Fruit fly (Drosophila melanogaster) whole organism, embryonic: ENCODE data around the gene GstZ1.

Source experiments
- CG1233 ChIP-seq: fragments of 200-800 bp; sonication (Bioruptor generic); optimal IDR thresholded peaks from 4 replicates; lab custom pipeline; 2018; ENCODE audit warnings: missing biosample characterization, mild to moderate bottlenecking, missing genetic modification characterization
- CG16863 ChIP-seq: fragments of 200-800 bp; sonication (Bioruptor generic); optimal IDR thresholded peaks from 3 replicates; lab custom pipeline; 2016; ENCODE audit warnings: missing biosample characterization, missing genetic modification characterization
- CG2875 ChIP-seq: fragments of 200-800 bp; sonication (Bioruptor generic); optimal IDR thresholded peaks from 2 replicates; lab custom pipeline; 2017; ENCODE audit warnings: missing biosample characterization, mild to moderate bottlenecking, missing genetic modification characterization, missing genetic modification reagents
- CG32772 ChIP-seq: fragments of 200-800 bp; sonication (Bioruptor generic); IDR thresholded peaks from 2 replicates; pipeline ENCODE4 v1.3.6; 2022; ENCODE audit warnings: missing biosample characterization, missing genetic modification characterization
- CG5245 ChIP-seq: fragments of 200-800 bp; sonication (Bioruptor generic); optimal IDR thresholded peaks from 3 replicates; lab custom pipeline; 2016; ENCODE audit warnings: missing biosample characterization, missing genetic modification characterization
- CG6689 ChIP-seq: fragments of 200-800 bp; sonication (Bioruptor generic); IDR thresholded peaks from 2 replicates; pipeline ENCODE4 v1.3.6; 2022; ENCODE audit warnings: missing biosample characterization, missing genetic modification characterization
- CG6854 ChIP-seq: fragments of 200-800 bp; sonication (Bioruptor generic); optimal IDR thresholded peaks from 3 replicates; lab custom pipeline; 2017; ENCODE audit warnings: missing biosample characterization, mild to moderate bottlenecking, missing genetic modification characterization
- CG8765 ChIP-seq: fragments of 200-800 bp; sonication (Bioruptor generic); IDR thresholded peaks from 2 replicates; pipeline ENCODE4 v1.3.6; 2022; ENCODE audit warnings: missing biosample characterization, missing genetic modification characterization
- Camta ChIP-seq: fragments of 200-800 bp; sonication (Bioruptor generic); optimal IDR thresholded peaks from 2 replicates; lab custom pipeline; 2016; ENCODE audit warnings: missing biosample characterization, missing genetic modification characterization
- CrebB ChIP-seq: fragments of 200-800 bp; sonication (Bioruptor generic); optimal IDR thresholded peaks from 3 replicates; lab custom pipeline; 2018; ENCODE audit warnings: missing biosample characterization, mild to moderate bottlenecking, missing genetic modification characterization
- Dbx ChIP-seq: fragments of 200-800 bp; sonication (Bioruptor generic); IDR thresholded peaks from 3 replicates; pipeline ENCODE4 v1.3.6; 2022; ENCODE audit warnings: missing biosample characterization, missing genetic modification characterization
- Dp ChIP-seq: fragments of 200-800 bp; sonication (Bioruptor generic); optimal IDR thresholded peaks from 2 replicates; lab custom pipeline; 2018; ENCODE audit warnings: missing biosample characterization, mild to moderate bottlenecking, missing genetic modification characterization, moderate library complexity
- Drgx ChIP-seq: fragments of 200-800 bp; sonication (Bioruptor generic); IDR thresholded peaks from 2 replicates; pipeline ENCODE4 v1.3.6; 2022; ENCODE audit warnings: missing biosample characterization, missing genetic modification characterization
- E2f2 ChIP-seq: fragments of 200-800 bp; sonication (Bioruptor generic); IDR thresholded peaks from 2 replicates; pipeline ENCODE4 v1.3.6; 2022; ENCODE audit warnings: missing biosample characterization, missing genetic modification characterization
- Fer2 ChIP-seq: fragments of 200-800 bp; sonication (Bioruptor generic); optimal IDR thresholded peaks from 2 replicates; lab custom pipeline; 2018; ENCODE audit warnings: missing biosample characterization, mild to moderate bottlenecking, missing genetic modification characterization, moderate library complexity
- Hand ChIP-seq: fragments of 200-800 bp; sonication (Bioruptor generic); optimal IDR thresholded peaks from 2 replicates; lab custom pipeline; 2017; ENCODE audit warnings: mild to moderate bottlenecking, missing biosample characterization, missing genetic modification reagents, missing genetic modification characterization
- HmgD ChIP-seq: fragments of 200-800 bp; sonication (Bioruptor generic); optimal IDR thresholded peaks from 3 replicates; lab custom pipeline; 2016; ENCODE audit warnings: missing biosample characterization, missing genetic modification characterization
- Hmr ChIP-seq: fragments of 200-800 bp; sonication (Bioruptor generic); optimal IDR thresholded peaks from 3 replicates; lab custom pipeline; 2017; ENCODE audit warnings: mild to moderate bottlenecking, missing biosample characterization, missing genetic modification reagents, missing genetic modification characterization
- Hr39 ChIP-seq: fragments of >200 bp; optimal IDR thresholded peaks from 2 replicates; lab custom pipeline; 2017
- Hr78 ChIP-seq, 2 experiments: fragments of 200-800 bp in 1 of 2; fragments of >200 bp in 1 of 2; sonication (Bioruptor generic) in 1 of 2; optimal IDR thresholded peaks; 2 replicates each; lab custom pipeline; 2017 to 2019; ENCODE audit warnings: missing biosample characterization in 2 of 2, missing genetic modification characterization in 2 of 2, mild to moderate bottlenecking in 1 of 2, moderate library complexity in 1 of 2
- Med ChIP-seq: fragments of 200-800 bp; sonication (Bioruptor generic); peaks from one replicate; lab custom pipeline; 2016; ENCODE audit warnings: missing biosample characterization, missing genetic modification characterization, mild to moderate bottlenecking, inconsistent platforms, moderate library complexity
- Mes4 ChIP-seq: fragments of 200-800 bp; sonication (Bioruptor generic); optimal IDR thresholded peaks from 2 replicates; lab custom pipeline; 2016; ENCODE audit warnings: missing biosample characterization, missing genetic modification characterization
- Nf-YC ChIP-seq: fragments of 200-800 bp; optimal IDR thresholded peaks from 3 replicates; lab custom pipeline; 2019; ENCODE audit warnings: missing biosample characterization, mild to moderate bottlenecking, missing genetic modification characterization, moderate library complexity
- PHDP ChIP-seq: fragments of 200-800 bp; sonication (Bioruptor generic); optimal IDR thresholded peaks from 3 replicates; lab custom pipeline; 2018; ENCODE audit warnings: missing biosample characterization, mild to moderate bottlenecking, missing genetic modification characterization, moderate library complexity
- Sry-β ChIP-seq: fragments of 200-800 bp; sonication (Bioruptor generic); optimal IDR thresholded peaks from 2 replicates; lab custom pipeline; 2018; ENCODE audit warnings: missing biosample characterization, mild to moderate bottlenecking, missing genetic modification characterization, moderate library complexity
- Taf1 ChIP-seq: fragments of 200-800 bp; sonication (Bioruptor generic); IDR thresholded peaks from 2 replicates; pipeline ENCODE4 v1.3.6; 2022; ENCODE audit warnings: missing biosample characterization, missing genetic modification characterization
- Trl ChIP-seq, 3 experiments: fragments of >200 bp in 2 of 3; fragments of 200-800 bp in 1 of 3; sonication (Bioruptor generic) in 1 of 3; optimal IDR thresholded peaks; 2 replicates in 1 of 3; 3 replicates in 2 of 3; lab custom pipeline; 2016 to 2017; ENCODE audit warnings: missing biosample characterization in 1 of 3, missing genetic modification characterization in 1 of 3
- Xrp1 ChIP-seq: fragments of 200-800 bp; sonication (Bioruptor generic); IDR thresholded peaks from 2 replicates; pipeline ENCODE4 v1.3.6; 2022; ENCODE audit warnings: missing biosample characterization, missing genetic modification characterization
- aop ChIP-seq: fragments of 200-800 bp; sonication (Bioruptor generic); IDR thresholded peaks from 2 replicates; pipeline ENCODE4 v1.3.6; 2022; ENCODE audit warnings: missing biosample characterization, missing genetic modification characterization
- cwo ChIP-seq: fragments of 200-800 bp; sonication (Bioruptor generic); optimal IDR thresholded peaks from 3 replicates; lab custom pipeline; 2017; ENCODE audit warnings: missing biosample characterization, missing genetic modification characterization, mild to moderate bottlenecking, moderate library complexity, missing genetic modification reagents
- ems ChIP-seq: fragments of 200-800 bp; sonication (Bioruptor generic); optimal IDR thresholded peaks from 3 replicates; lab custom pipeline; 2016; ENCODE audit warnings: missing biosample characterization, missing genetic modification characterization
- her ChIP-seq: fragments of 200-800 bp; sonication (Bioruptor generic); optimal IDR thresholded peaks from 2 replicates; lab custom pipeline; 2016; ENCODE audit warnings: missing biosample characterization, missing genetic modification characterization
- hkb ChIP-seq, 2 experiments: fragments of 200-800 bp in 1 of 2; fragments of >200 bp in 1 of 2; sonication (Bioruptor generic) in 1 of 2; IDR thresholded peaks in 1 of 2; optimal IDR thresholded peaks in 1 of 2; 2 replicates each; pipeline versions ENCODE4 v1.3.6 to Lab custom; 2017 to 2022; ENCODE audit warnings: missing biosample characterization in 1 of 2, missing genetic modification characterization in 1 of 2
- odd ChIP-seq: fragments of 200-800 bp; sonication (Bioruptor generic); optimal IDR thresholded peaks from 2 replicates; lab custom pipeline; 2017; ENCODE audit warnings: missing biosample characterization, mild to moderate bottlenecking, missing genetic modification characterization
- onecut ChIP-seq: fragments of 200-800 bp; sonication (Bioruptor generic); IDR thresholded peaks from 2 replicates; pipeline ENCODE4 v1.3.6; 2022; ENCODE audit warnings: missing biosample characterization, missing genetic modification characterization
- p53 ChIP-seq: fragments of 200-800 bp; sonication (Bioruptor generic); optimal IDR thresholded peaks from 2 replicates; lab custom pipeline; 2016; ENCODE audit warnings: missing biosample characterization, missing genetic modification characterization
- pan ChIP-seq, 4 experiments: fragments of >200 bp in 3 of 4; fragments of 200-800 bp in 1 of 4; sonication (Bioruptor generic) in 1 of 4; optimal IDR thresholded peaks in 3 of 4; IDR thresholded peaks in 1 of 4; 2 replicates each; pipeline versions ENCODE4 v1.3.6 to Lab custom; 2017 to 2022; ENCODE audit warnings: missing biosample characterization in 2 of 4, missing genetic modification characterization in 2 of 4, mixed read lengths in 1 of 4
- pros ChIP-seq: fragments of 200-800 bp; sonication (Bioruptor generic); optimal IDR thresholded peaks from 3 replicates; lab custom pipeline; 2019; ENCODE audit warnings: missing biosample characterization, mild to moderate bottlenecking, missing genetic modification characterization, moderate library complexity
- pum ChIP-seq: fragments of 200-800 bp; sonication (Bioruptor generic); optimal IDR thresholded peaks from 2 replicates; lab custom pipeline; 2016; ENCODE audit warnings: missing biosample characterization, missing genetic modification characterization
- sc ChIP-seq, 3 experiments: fragments of >200 bp in 2 of 3; fragments of 200-800 bp in 1 of 3; sonication (Bioruptor generic) in 1 of 3; optimal IDR thresholded peaks; 2 replicates in 2 of 3; 3 replicates in 1 of 3; lab custom pipeline; 2017; ENCODE audit warnings: mild to moderate bottlenecking in 1 of 3, missing biosample characterization in 1 of 3, missing genetic modification characterization in 1 of 3, missing genetic modification reagents in 1 of 3
- slbo ChIP-seq: fragments of 200-800 bp; sonication (Bioruptor generic); IDR thresholded peaks from 2 replicates; pipeline ENCODE4 v1.3.6; 2022; ENCODE audit warnings: missing biosample characterization, missing genetic modification characterization
- stc ChIP-seq: fragments of 200-800 bp; sonication (Bioruptor generic); IDR thresholded peaks from 2 replicates; pipeline ENCODE4 v1.3.6; 2022; ENCODE audit warnings: missing biosample characterization, missing genetic modification characterization
- trem ChIP-seq: fragments of 200-800 bp; optimal IDR thresholded peaks from 3 replicates; lab custom pipeline; 2019; ENCODE audit warnings: missing biosample characterization, mild to moderate bottlenecking, missing genetic modification characterization, moderate library complexity
- vnd ChIP-seq: fragments of 200-800 bp; sonication (Bioruptor generic); IDR thresholded peaks from 3 replicates; pipeline ENCODE4 v1.3.6; 2022; ENCODE audit warnings: missing biosample characterization, missing genetic modification characterization; ENCODE audit not compliant: partially characterized antibody
- zfh2 ChIP-seq: fragments of 200-800 bp; sonication (Bioruptor generic); optimal IDR thresholded peaks from 2 replicates; lab custom pipeline; 2016; ENCODE audit warnings: missing biosample characterization, missing genetic modification characterization

Gene GstZ1

dm6 chr3R:9417577-9418334, 38.6 kb downstream of the GstZ1 start, which contains the start of gene ps (continued):
- TF ChIP-seq Dp (no peak), onecut (GFP tag; lab: Robert Waterston, UW) (0 out of 2 replicates have a peak, but pooled peaks have one; percentile 28), CG1233 (GFP tag; lab: Kevin White, UChicago) (peak; percentile 23), her (GFP tag; lab: Kevin White, UChicago) (peak; percentile 42), Dbx (GFP tag; lab: Robert Waterston, UW) (no peak), CG2875 (GFP tag; lab: Kevin White, UChicago) (no peak), Fer2 (no peak), CrebB (tag; lab: Kevin White, UChicago) (peak; percentile 29), CG8765 (GFP tag; lab: Robert Waterston, UW) (no peak), Hr39 (lab: Kevin White, UChicago) (no peak), Med (GFP tag; lab: Kevin White, UChicago) (peak; percentile 88), CG6689 (GFP tag; lab: Robert Waterston, UW) (no peak), Sry-β (GFP tag; lab: Kevin White, UChicago) (no peak), Camta (GFP tag; lab: Kevin White, UChicago) (no peak), zfh2 (GFP tag; lab: Kevin White, UChicago) (peak; percentile 24), PHDP (tag; lab: Kevin White, UChicago) (no peak), aop (no peak), trem (tag; lab: Kevin White, UChicago) (no peak), pum (no peak), stc (no peak), vnd (GFP tag; lab: Robert Waterston, UW) (no peak), pan (optimal IDR thresholded peaks at IDR 0.05; lab: Kevin White, UChicago) (no peak), pan (GFP tag; optimal IDR thresholded peaks at IDR 0.05 in 1 of 2, IDR thresholded peaks at IDR 0.05 in 1 of 2) (no peak), Taf1 (GFP tag; lab: Robert Waterston, UW) (no peak), slbo (GFP tag; lab: Robert Waterston, UW) (no peak), ems (GFP tag; lab: Kevin White, UChicago) (peak; percentile 8), CG32772 (no peak), odd (no peak), sc (optimal IDR thresholded peaks at IDR 0.05; lab: Kevin White, UChicago) (no peak), sc (GFP tag; optimal IDR thresholded peaks at IDR 0.05; lab: Kevin White, UChicago) (no peak), Hmr (GFP tag; lab: Kevin White, UChicago) (no peak), Drgx (GFP tag; lab: Robert Waterston, UW) (no peak), CG6854 (GFP tag; lab: Kevin White, UChicago) (peak; percentile 49), Nf-YC (peak; percentile 26), Trl (optimal IDR thresholded peaks at IDR 0.05; lab: Kevin White, UChicago) (peak; percentile 91 to 97), Trl (GFP tag; optimal IDR thresholded peaks at IDR 0.05; lab: Kevin White, UChicago) (peak; percentile 61), p53 (GFP tag; lab: Kevin White, UChicago) (no peak), HmgD (GFP tag; lab: Kevin White, UChicago) (no peak), hkb (optimal IDR thresholded peaks at IDR 0.05; lab: Kevin White, UChicago) (no peak), hkb (GFP tag; IDR thresholded peaks at IDR 0.05; lab: Robert Waterston, UW) (no peak), Mes4 (GFP tag; lab: Kevin White, UChicago) (no peak), cwo (GFP tag; lab: Kevin White, UChicago) (peak; percentile 32), pros (GFP tag; lab: Kevin White, UChicago) (peak; percentile 15), Hr78 (GFP tag; optimal IDR thresholded peaks at IDR 0.05; lab: Kevin White, UChicago) (no peak), E2f2 (GFP tag; lab: Robert Waterston, UW) (no peak), Xrp1 (GFP tag; lab: Robert Waterston, UW) (no peak), CG5245 (GFP tag; lab: Kevin White, UChicago) (no peak), Hand (peak; percentile 31), CG16863 (GFP tag; lab: Kevin White, UChicago) (no peak)
